Fruit fly (Drosophila melanogaster) whole organism, wandering third instar larva: ENCODE measurements around the gene Pdcd4.

Source experiments
- GATAd ChIP-seq: sonication (Bioruptor generic); optimal IDR thresholded peaks from 2 replicates; lab custom pipeline; 2016; ENCODE audit warnings: missing biosample characterization, missing genetic modification characterization
- Myc ChIP-seq: fragments of >200 bp; optimal IDR thresholded peaks from 2 replicates; lab custom pipeline; 2017
- ey ChIP-seq: fragments of 200-800 bp; sonication (Bioruptor generic); optimal IDR thresholded peaks from 2 replicates; lab custom pipeline; 2016; ENCODE audit warnings: missing biosample characterization, missing genetic modification characterization
- lola ChIP-seq: fragments of >200 bp; optimal IDR thresholded peaks from 2 replicates; lab custom pipeline; 2017; ENCODE audit warnings: missing biosample characterization, missing genetic modification characterization
- psq ChIP-seq: fragments of 200-800 bp; sonication (Bioruptor generic); optimal IDR thresholded peaks from 3 replicates; lab custom pipeline; 2017; ENCODE audit warnings: missing biosample characterization, mild to moderate bottlenecking, missing genetic modification characterization, moderate library complexity
- sage ChIP-seq: fragments of 200-800 bp; sonication (Bioruptor generic); optimal IDR thresholded peaks from 2 replicates; lab custom pipeline; 2016; ENCODE audit warnings: missing biosample characterization, mild to moderate bottlenecking, missing genetic modification characterization

DNA sequence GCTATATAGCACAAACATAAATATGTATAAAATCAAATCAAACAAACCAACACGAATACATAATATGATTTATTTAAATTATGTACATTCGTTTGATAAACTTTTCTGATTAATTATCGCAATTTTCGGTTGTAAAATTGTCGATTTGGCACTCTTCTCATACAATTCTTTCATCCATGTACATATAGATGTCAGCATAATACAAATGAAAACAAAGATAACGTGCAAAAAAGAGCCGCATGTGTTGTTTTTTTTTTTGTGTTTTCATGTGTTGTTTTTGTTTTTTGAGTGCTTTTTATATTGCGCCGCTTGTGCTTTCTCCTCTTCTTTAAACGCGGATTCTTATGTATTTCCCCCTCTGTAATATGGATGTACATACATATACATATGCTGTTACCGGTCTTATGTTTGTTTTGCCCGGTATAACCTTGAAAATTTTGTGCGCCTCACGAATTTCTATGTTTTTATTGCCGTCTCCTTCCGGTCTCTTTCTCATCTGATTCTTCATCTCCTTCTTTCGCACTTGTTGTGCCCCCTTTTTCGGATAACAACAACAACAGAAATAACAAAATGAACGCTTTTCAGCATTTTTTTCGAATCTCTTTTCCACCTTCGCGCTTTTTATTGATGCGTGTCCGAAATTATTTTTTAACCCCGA, 2.0 kb downstream of the Pdcd4 start:
- TF ChIP-seq psq (GFP tag; lab: Kevin White, UChicago): peak; percentile 94
- TF ChIP-seq ey (GFP tag; lab: Kevin White, UChicago): no peak
- no peak for TF ChIP-seq Myc (lab: Kevin White, UChicago)
- no peak for TF ChIP-seq lola (GFP tag; lab: Kevin White, UChicago)
- TF ChIP-seq GATAd (GFP tag; lab: Kevin White, UChicago): no peak
- no peak for TF ChIP-seq sage
